Worm (Caenorhabditis elegans) whole organism, young adult: ENCODE measurements around the gene lgc-33.

Source experiments
- B0019.2 ChIP-seq: fragments of 200-800 bp; sonication (Bioruptor generic); conservative IDR thresholded peaks from 2 replicates; pipeline ENCODE4 v1.3.6; 2022; ENCODE audit warnings: missing genetic modification reagents, missing genetic modification characterization, missing compliant biosample characterization
- B0336.3 ChIP-seq: fragments of 200-800 bp; sonication (Bioruptor generic); IDR thresholded peaks from 2 replicates; pipeline ENCODE4 v1.3.6; 2022; ENCODE audit warnings: missing genetic modification characterization, missing compliant biosample characterization
- C17E4.6 ChIP-seq: fragments of 200-800 bp; sonication (Bioruptor generic); IDR thresholded peaks from 2 replicates; pipeline ENCODE4 v1.3.6; 2022; ENCODE audit warnings: missing genetic modification reagents, missing genetic modification characterization, missing compliant biosample characterization
- F33H1.4 ChIP-seq: fragments of 200-800 bp; sonication (Bioruptor generic); IDR thresholded peaks from 2 replicates; pipeline ENCODE4 v1.3.6; 2022; ENCODE audit warnings: missing genetic modification reagents, missing genetic modification characterization, missing compliant biosample characterization
- F37B4.10 ChIP-seq: fragments of 200-800 bp; sonication (Bioruptor generic); IDR thresholded peaks from 2 replicates; pipeline ENCODE4 v1.3.6; 2022; ENCODE audit warnings: missing genetic modification characterization, missing compliant biosample characterization
- F55B11.4 ChIP-seq: sonication (generic microtip); optimal IDR thresholded peaks from 2 replicates; lab custom pipeline; 2016; ENCODE audit warnings: missing compliant biosample characterization, missing genetic modification characterization, borderline replicate concordance; ENCODE audit not compliant: insufficient read depth
- T26A5.8 ChIP-seq: sonication (generic microtip); optimal IDR thresholded peaks from 2 replicates; lab custom pipeline; 2016; ENCODE audit warnings: missing genetic modification characterization, missing compliant biosample characterization
- Y67H2A.10 ChIP-seq: fragments of 200-800 bp; sonication (Bioruptor generic); conservative IDR thresholded peaks from 2 replicates; pipeline ENCODE4 v1.3.6; 2022; ENCODE audit warnings: missing genetic modification reagents, missing genetic modification characterization, missing compliant biosample characterization
- Y95B8A.8 ChIP-seq: fragments of 200-800 bp; sonication (Bioruptor generic); IDR thresholded peaks from 2 replicates; pipeline ENCODE4 v1.3.6; 2022; ENCODE audit warnings: missing genetic modification reagents, missing genetic modification characterization, missing compliant biosample characterization
- ZK185.1 ChIP-seq: sonication (generic microtip); optimal IDR thresholded peaks from 2 replicates; lab custom pipeline; 2016; ENCODE audit warnings: mild to moderate bottlenecking, missing genetic modification characterization, missing compliant biosample characterization; ENCODE audit not compliant: poor library complexity, severe bottlenecking
- athp-1 ChIP-seq: sonication (generic microtip); optimal IDR thresholded peaks from 2 replicates; lab custom pipeline; 2017; ENCODE audit warnings: mild to moderate bottlenecking, missing genetic modification characterization, missing compliant biosample characterization
- ccch-3 ChIP-seq: fragments of 200-800 bp; sonication (Bioruptor generic); optimal IDR thresholded peaks from 2 replicates; lab custom pipeline; 2018; ENCODE audit warnings: mild to moderate bottlenecking, missing genetic modification characterization, missing compliant biosample characterization
- cebp-2 ChIP-seq: fragments of 200-800 bp; sonication (Bioruptor generic); IDR thresholded peaks from 2 replicates; pipeline ENCODE4 v1.3.6; 2022; ENCODE audit warnings: missing genetic modification characterization, missing compliant biosample characterization
- ceh-100 ChIP-seq: fragments of 200-800 bp; sonication (Bioruptor generic); IDR thresholded peaks from 2 replicates; pipeline ENCODE4 v1.3.6; 2022; ENCODE audit warnings: missing genetic modification reagents, missing genetic modification characterization, missing compliant biosample characterization
- ceh-27 ChIP-seq: fragments of 200-800 bp; sonication (Bioruptor generic); optimal IDR thresholded peaks from 2 replicates; lab custom pipeline; 2018; ENCODE audit warnings: mild to moderate bottlenecking, missing genetic modification characterization, moderate library complexity, missing compliant biosample characterization
- ceh-58 ChIP-seq: fragments of 200-800 bp; sonication (Bioruptor generic); IDR thresholded peaks from 2 replicates; pipeline ENCODE4 v1.3.6; 2022; ENCODE audit warnings: missing genetic modification characterization, missing compliant biosample characterization
- die-1 ChIP-seq: sonication (generic microtip); optimal IDR thresholded peaks from 2 replicates; lab custom pipeline; 2016; ENCODE audit warnings: missing genotype, mild to moderate bottlenecking, missing genetic modification characterization, missing compliant biosample characterization
- egl-18 ChIP-seq: fragments of 200-800 bp; sonication (Bioruptor generic); IDR thresholded peaks from 2 replicates; pipeline ENCODE4 v1.3.6; 2022; ENCODE audit warnings: missing genetic modification reagents, missing genetic modification characterization, missing compliant biosample characterization
- egrh-3 ChIP-seq: fragments of 200-800 bp; sonication (Bioruptor generic); IDR thresholded peaks from 2 replicates; pipeline ENCODE4 v1.3.6; 2022; ENCODE audit warnings: missing genetic modification reagents, missing genetic modification characterization, missing compliant biosample characterization
- fkh-3 ChIP-seq: sonication (generic microtip); optimal IDR thresholded peaks from 2 replicates; lab custom pipeline; 2016; ENCODE audit warnings: mild to moderate bottlenecking, missing genetic modification characterization, missing compliant biosample characterization
- him-1 ChIP-seq: sonication (generic microtip); optimal IDR thresholded peaks from 2 replicates; lab custom pipeline; 2016; ENCODE audit warnings: missing genotype, missing genetic modification reagents, missing genetic modification characterization, missing compliant biosample characterization
- hmg-1.2 ChIP-seq: fragments of 200-800 bp; sonication (Bioruptor generic); IDR thresholded peaks from 2 replicates; pipeline ENCODE4 v1.3.6; 2022; ENCODE audit warnings: missing genetic modification reagents, missing genetic modification characterization, missing compliant biosample characterization
- hrde-1 ChIP-seq: sonication (generic microtip); optimal IDR thresholded peaks from 2 replicates; lab custom pipeline; 2016; ENCODE audit warnings: missing genetic modification characterization, mild to moderate bottlenecking, missing compliant biosample characterization, moderate library complexity, missing genotype, missing genetic modification reagents, borderline replicate concordance
- let-607 ChIP-seq, 2 experiments: fragments of 200-800 bp in 1 of 2; sonication (Bioruptor generic) in 1 of 2; sonication (generic microtip) in 1 of 2; optimal IDR thresholded peaks; 2 replicates each; lab custom pipeline; 2016 to 2018; ENCODE audit warnings: mild to moderate bottlenecking in 2 of 2, missing compliant biosample characterization in 2 of 2, missing genetic modification characterization in 2 of 2, moderate library complexity in 2 of 2, missing genotype in 1 of 2
- lin-26 ChIP-seq: fragments of 200-800 bp; sonication (Bioruptor generic); IDR thresholded peaks from 2 replicates; pipeline ENCODE4 v1.3.6; 2022; ENCODE audit warnings: missing genetic modification reagents, missing genetic modification characterization, missing compliant biosample characterization
- lin-35 ChIP-seq, 3 experiments: fragments of 150-350 bp in 2 of 3; sonication (generic microtip) in 1 of 3; optimal IDR thresholded peaks; 2 replicates each; lab custom pipeline; 2014 to 2018; ENCODE audit warnings: missing biosample characterization in 3 of 3, missing genetic modification characterization in 3 of 3, missing genetic modification reagents in 3 of 3
- lin-40 ChIP-seq: sonication (generic microtip); optimal IDR thresholded peaks from 2 replicates; lab custom pipeline; 2016; ENCODE audit warnings: missing genetic modification characterization, mild to moderate bottlenecking, missing compliant biosample characterization, missing genotype, missing genetic modification reagents
- lsy-27 ChIP-seq: sonication (generic microtip); optimal IDR thresholded peaks from 2 replicates; lab custom pipeline; 2017; ENCODE audit warnings: missing genetic modification characterization, mild to moderate bottlenecking, missing compliant biosample characterization, antibody characterized with exemption, missing genotype, borderline replicate concordance; ENCODE audit not compliant: insufficient read depth
- mel-28 ChIP-seq: sonication (generic microtip); optimal IDR thresholded peaks from 2 replicates; lab custom pipeline; 2016; ENCODE audit warnings: borderline replicate concordance, mild to moderate bottlenecking, missing genetic modification characterization, missing compliant biosample characterization
- nfya-2 ChIP-seq: fragments of 200-800 bp; sonication (Bioruptor generic); IDR thresholded peaks from 2 replicates; pipeline ENCODE4 v1.3.6; 2022; ENCODE audit warnings: missing genetic modification reagents, missing genetic modification characterization, missing compliant biosample characterization
- nhr-120 ChIP-seq: fragments of 200-800 bp; sonication (Bioruptor generic); IDR thresholded peaks from 2 replicates; pipeline ENCODE4 v1.3.6; 2022; ENCODE audit warnings: missing genetic modification characterization, missing compliant biosample characterization
- rec-8 ChIP-seq, 2 experiments: sonication (generic microtip); optimal IDR thresholded peaks; 2 replicates each; lab custom pipeline; 2016; ENCODE audit warnings: mild to moderate bottlenecking in 2 of 2, missing genetic modification characterization in 2 of 2, missing genetic modification reagents in 2 of 2, missing genotype in 2 of 2, missing biosample characterization in 1 of 2, missing compliant biosample characterization in 1 of 2, moderate library complexity in 1 of 2
- rpc-1 ChIP-seq, 2 experiments: fragments of 150-350 bp in 1 of 2; sonication (generic microtip) in 1 of 2; optimal IDR thresholded peaks; 2 replicates each; lab custom pipeline; 2014 to 2018; ENCODE audit warnings: missing biosample characterization in 1 of 2, missing genetic modification characterization in 1 of 2, missing genetic modification reagents in 1 of 2, missing genotype in 1 of 2
- sea-2 ChIP-seq: fragments of 200-800 bp; sonication (Bioruptor generic); IDR thresholded peaks from 2 replicates; pipeline ENCODE4 v1.3.6; 2022; ENCODE audit warnings: missing genetic modification characterization, missing compliant biosample characterization
- snpc-3.4 ChIP-seq: sonication (generic microtip); optimal IDR thresholded peaks from 2 replicates; lab custom pipeline; 2017; ENCODE audit warnings: missing genetic modification characterization, mild to moderate bottlenecking, missing compliant biosample characterization, antibody characterized with exemption, moderate library complexity, missing genotype, missing genetic modification reagents
- sptf-2 ChIP-seq: fragments of 200-800 bp; sonication (Bioruptor generic); optimal IDR thresholded peaks from 2 replicates; lab custom pipeline; 2018; ENCODE audit warnings: mild to moderate bottlenecking, missing genetic modification characterization, missing compliant biosample characterization
- tbp1 ChIP-seq: fragments of 200-800 bp; sonication (Bioruptor generic); optimal IDR thresholded peaks from 2 replicates; lab custom pipeline; 2018; ENCODE audit warnings: mild to moderate bottlenecking, missing genetic modification characterization, missing compliant biosample characterization
- unc-62 ChIP-seq: fragments of 150-350 bp; optimal IDR thresholded peaks from 2 replicates; lab custom pipeline; 2014; ENCODE audit warnings: missing biosample characterization, missing genetic modification reagents, missing genetic modification characterization
- xnd-1 ChIP-seq: sonication (generic microtip); optimal IDR thresholded peaks from 2 replicates; lab custom pipeline; 2016; ENCODE audit warnings: missing genotype, missing genetic modification reagents, missing genetic modification characterization, missing compliant biosample characterization
- zfh-2 ChIP-seq: fragments of 200-800 bp; sonication (Bioruptor generic); conservative IDR thresholded peaks from 2 replicates; pipeline ENCODE4 v1.3.6; 2022; ENCODE audit warnings: missing genetic modification reagents, missing genetic modification characterization, missing compliant biosample characterization
- zim-3 ChIP-seq: sonication (generic microtip); optimal IDR thresholded peaks from 2 replicates; lab custom pipeline; 2017; ENCODE audit warnings: mild to moderate bottlenecking, missing genetic modification characterization, moderate library complexity, missing compliant biosample characterization
- ztf-18 ChIP-seq: sonication (generic microtip); optimal IDR thresholded peaks from 2 replicates; lab custom pipeline; 2016; ENCODE audit warnings: missing genotype, mild to moderate bottlenecking, missing genetic modification characterization, missing compliant biosample characterization
- ztf-26 ChIP-seq: sonication (generic microtip); optimal IDR thresholded peaks from 2 replicates; lab custom pipeline; 2017; ENCODE audit warnings: missing genetic modification characterization, missing compliant biosample characterization

The lgc-33 gene

DNA sequence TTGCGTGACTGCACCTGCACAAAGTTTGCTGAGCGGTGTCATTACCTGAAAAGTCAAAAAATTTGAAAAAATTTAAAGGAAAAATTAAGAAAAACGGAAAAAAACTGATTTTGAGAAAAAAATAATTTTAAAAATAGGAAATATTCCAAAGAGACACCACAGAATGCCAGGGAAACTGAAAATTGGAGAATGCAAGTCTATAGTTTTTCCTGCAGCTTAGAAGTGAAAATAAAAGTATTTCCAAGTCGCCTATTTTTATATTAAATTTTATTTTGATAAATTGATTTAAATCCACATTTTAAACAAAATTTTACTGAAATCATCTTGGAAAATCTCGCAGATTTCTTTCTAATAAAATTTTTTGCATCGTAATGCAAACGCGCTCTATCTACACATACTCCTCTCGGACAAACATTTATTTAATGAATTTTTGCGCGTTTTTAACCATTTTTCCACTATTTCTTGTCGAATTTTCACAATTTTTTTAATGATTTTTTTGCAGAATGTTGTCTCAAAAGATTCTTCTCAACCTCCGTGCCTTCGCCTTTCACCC lies 48.7 kb upstream of the lgc-33 start, which contains the start of the genes F56B3.11 and ech-5 (continued):
- TF ChIP-seq lin-35 (GFP tag; optimal IDR thresholded peaks at IDR 0.05; lab: Kevin White, UChicago) (peak in 1 of 3 experiments; percentile 32), mel-28 (tag; lab: Kevin White, UChicago) (no peak), F33H1.4 (GFP tag; lab: Robert Waterston, UW) (peak; percentile 31; the same call in 1 of the 2 replicates), him-1 (tag; lab: Kevin White, UChicago) (peak; percentile 28), zim-3 (tag; lab: Kevin White, UChicago) (no peak), Y95B8A.8 (GFP tag; lab: Robert Waterston, UW) (0 out of 2 replicates have a peak, but pooled peaks have one; percentile 20), let-607 (tag; optimal IDR thresholded peaks at IDR 0.05; lab: Kevin White, UChicago) (peak in 1 of 2 experiments; percentile 64), nfya-2 (GFP tag; lab: Robert Waterston, UW) (no peak), ccch-3 (peak; percentile 77), ceh-58 (no peak), cebp-2 (no peak), ztf-18 (tag; lab: Kevin White, UChicago) (peak; percentile 2), ztf-26 (tag; lab: Kevin White, UChicago) (peak; percentile 35), hmg-1.2 (GFP tag; lab: Robert Waterston, UW) (peak; percentile 47), rec-8 (tag; optimal IDR thresholded peaks at IDR 0.05; lab: Kevin White, UChicago) (peak in 1 of 2 experiments; percentile 13), fkh-3 (tag; lab: Kevin White, UChicago) (no peak), egrh-3 (peak; percentile 25; the same call in 1 of the 2 replicates), B0336.3 (no peak), ZK185.1 (tag; lab: Kevin White, UChicago) (no peak), C17E4.6 (GFP tag; lab: Robert Waterston, UW) (no peak), sea-2 (no peak), sptf-2 (no peak), T26A5.8 (tag; lab: Kevin White, UChicago) (no peak), ceh-27 (GFP tag; lab: Kevin White, UChicago) (peak; percentile 22)

ce11 chrIV:800518-800917 lies 44.8 kb upstream of the lgc-33 start, which contains the start of gene mrpl-46:
TSS of gene mrpl-46 (plus strand) at chrIV:800818.
- TF ChIP-seq lsy-27 (tag; lab: Kevin White, UChicago) (no peak), zfh-2 (GFP tag; lab: Robert Waterston, UW) (no peak)
- TF ChIP-seq, all 124 proteins: peak for 0

DNA sequence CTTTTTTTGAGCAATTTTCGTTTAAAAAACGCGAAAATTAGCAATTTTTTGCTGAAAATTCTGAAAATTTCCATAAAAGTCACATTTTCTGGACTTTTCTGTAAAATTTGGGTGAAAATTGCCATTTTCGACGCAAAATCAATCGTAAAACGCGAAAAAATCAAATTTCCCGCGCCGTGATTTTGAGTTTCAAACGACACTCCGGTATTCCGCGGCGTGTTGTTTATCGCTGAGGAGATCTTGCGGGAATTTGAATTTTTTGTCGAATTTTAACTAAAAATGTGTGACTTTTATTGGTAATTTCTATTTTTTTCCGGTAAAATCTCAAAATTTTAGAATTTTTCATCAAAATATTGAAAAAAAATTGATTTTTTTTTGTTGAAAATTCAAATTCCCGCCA lies 44.1 kb upstream of the lgc-33 start:
- TF ChIP-seq rpc-1 (optimal IDR thresholded peaks at IDR 0.05; lab: Kevin White, UChicago): no peak
- TF ChIP-seq rpc-1 (tag; optimal IDR thresholded peaks at IDR 0.05; lab: Kevin White, UChicago): no peak
- TF ChIP-seq Y67H2A.10 (GFP tag; lab: Robert Waterston, UW): no peak
- TF ChIP-seq xnd-1 (tag; lab: Kevin White, UChicago): no peak
- no peak for TF ChIP-seq F55B11.4 (tag; lab: Kevin White, UChicago)
- no peak for TF ChIP-seq lin-40 (tag; lab: Kevin White, UChicago)
- no peak for TF ChIP-seq egl-18 (GFP tag; lab: Robert Waterston, UW)
- no peak for TF ChIP-seq snpc-3.4 (tag; lab: Kevin White, UChicago)
- TF ChIP-seq tbp1: no peak
- no peak for TF ChIP-seq hrde-1 (tag; lab: Kevin White, UChicago)
- no peak for TF ChIP-seq nhr-120
- no peak for TF ChIP-seq lin-26 (GFP tag; lab: Robert Waterston, UW)
- no peak for TF ChIP-seq F37B4.10
- no peak for TF ChIP-seq hmg-1.2 (GFP tag; lab: Robert Waterston, UW)
- no peak for TF ChIP-seq die-1
- no peak for TF ChIP-seq B0019.2 (GFP tag; lab: Robert Waterston, UW)
- TF ChIP-seq unc-62 (GFP tag; lab: Kevin White, UChicago): no peak
- TF ChIP-seq ceh-100 (GFP tag; lab: Robert Waterston, UW): no peak
- TF ChIP-seq athp-1 (tag; lab: Kevin White, UChicago): no peak
- TF ChIP-seq, all 124 proteins: peak for 0
